Fruit fly (Drosophila melanogaster): Measurements from ENCODE around the gene Sol1.
A peak's percentile ranks its signal among the peaks of the same experiment; 100 is the strongest.

Gene Sol1

dm6 chr3R:12451376-12451775 is 65.3 kb downstream of the Sol1 start (continued):
- TF ChIP-seq CG8924 (tag; optimal IDR thresholded peaks at IDR 0.05) (peak; percentile 5), CG9437 (GFP tag; optimal IDR thresholded peaks at IDR 0.05) (peak; percentile 5), odd (GFP tag; optimal IDR thresholded peaks at IDR 0.05) (peak; percentile 6), CG6175 (GFP tag; IDR thresholded peaks at IDR 0.05) (no peak), Ssrp (tag; optimal IDR thresholded peaks at IDR 0.05) (peak; percentile 4), CG33213 (GFP tag; optimal IDR thresholded peaks at IDR 0.05) (no peak), Hr78 (GFP tag; optimal IDR thresholded peaks at IDR 0.05) (no peak), CG6254 (GFP tag; optimal IDR thresholded peaks at IDR 0.05) (no peak), ap (GFP tag; IDR thresholded peaks at IDR 0.05) (peak; percentile 35; the same call in 1 of the 2 replicates), Awh (GFP tag; IDR thresholded peaks at IDR 0.05) (no peak), Max (GFP tag; optimal IDR thresholded peaks at IDR 0.05) (no peak), CG12659 (GFP tag; optimal IDR thresholded peaks at IDR 0.05) (peak; percentile 19), Atf6 (GFP tag; IDR thresholded peaks at IDR 0.05) (peak; percentile 39; the same call in 1 of the 2 replicates), CG10209 (GFP tag; optimal IDR thresholded peaks at IDR 0.05) (peak; percentile 46), phol (tag; optimal IDR thresholded peaks at IDR 0.05) (peak; percentile 47), CG5245 (GFP tag; optimal IDR thresholded peaks at IDR 0.05) (peak; percentile 9), eyg (GFP tag; optimal IDR thresholded peaks at IDR 0.05) (no peak), fu2 (GFP tag; optimal IDR thresholded peaks at IDR 0.05) (no peak), tgo (GFP tag; IDR thresholded peaks at IDR 0.05) (peak; percentile 59; the same call in 2 of the 3 replicates), hbn (GFP tag; IDR thresholded peaks at IDR 0.05; ENCODE audit: partially characterized antibody) (no peak), HHEX (GFP tag; optimal IDR thresholded peaks at IDR 0.05) (peak; percentile 0), Hsf (GFP tag; optimal IDR thresholded peaks at IDR 0.05) (peak; percentile 8), oc (tag; optimal IDR thresholded peaks at IDR 0.05) (no peak), wdn (GFP tag; IDR thresholded peaks at IDR 0.05) (no peak), Meics (GFP tag; optimal IDR thresholded peaks at IDR 0.05) (peak; percentile 12), gcm (GFP tag; optimal IDR thresholded peaks at IDR 0.05) (no peak), gfzf (GFP tag; optimal IDR thresholded peaks at IDR 0.05) (no peak), ken (GFP tag; IDR thresholded peaks at IDR 0.05) (no peak), CG12071 (GFP tag; optimal IDR thresholded peaks at IDR 0.05) (peak; percentile 9), az2 (GFP tag; optimal IDR thresholded peaks at IDR 0.05) (peak; percentile 36), CG13287 (GFP tag; IDR thresholded peaks at IDR 0.05; ENCODE audit: partially characterized antibody) (no peak), CG4854 (GFP tag; optimal IDR thresholded peaks at IDR 0.05) (no peak), CG15269 (tag; optimal IDR thresholded peaks at IDR 0.05) (peak; percentile 70), CG6683 (GFP tag; optimal IDR thresholded peaks at IDR 0.05) (no peak), CG3847 (GFP tag; IDR thresholded peaks at IDR 0.05) (no peak), CG11085 (GFP tag; IDR thresholded peaks at IDR 0.05) (no peak), nerfin-1 (tag; optimal IDR thresholded peaks at IDR 0.05) (no peak), CG4424 (GFP tag; optimal IDR thresholded peaks at IDR 0.05) (peak; percentile 41), Trl (optimal IDR thresholded peaks at IDR 0.05) (no peak), Trl (GFP tag; optimal IDR thresholded peaks at IDR 0.05) (peak; percentile 0), bbx (GFP tag; IDR thresholded peaks at IDR 0.05; ENCODE audit: partially characterized antibody) (no peak), CG12155 (GFP tag; optimal IDR thresholded peaks at IDR 0.05) (no peak), CG10321 (GFP tag; IDR thresholded peaks at IDR 0.05) (no peak), CG3995 (GFP tag; optimal IDR thresholded peaks at IDR 0.05) (no peak), maf-S (GFP tag; optimal IDR thresholded peaks at IDR 0.05) (no peak), CG11695 (GFP tag; IDR thresholded peaks at IDR 0.05) (no peak), CG2120 (GFP tag; optimal IDR thresholded peaks at IDR 0.05) (peak; percentile 22), gsb-n (tag; optimal IDR thresholded peaks at IDR 0.05) (no peak), Lim3 (GFP tag; IDR thresholded peaks at IDR 0.05) (no peak), CG15479 (GFP tag; optimal IDR thresholded peaks at IDR 0.05) (no peak), ara (GFP tag; IDR thresholded peaks at IDR 0.05) (no peak)

Measured in whole organism, embryonic.